Worm (Caenorhabditis elegans) whole organism, L3 larva: ENCODE results near the gene B0222.5.

Experiments used
- R02D3.7 ChIP-seq: fragments of 150-350 bp; optimal IDR thresholded peaks from 2 replicates; lab custom pipeline; 2014; ENCODE audit warnings: missing biosample characterization, missing genetic modification characterization
- ama-1 ChIP-seq: fragments of 150-350 bp; optimal IDR thresholded peaks from 2 replicates; lab custom pipeline; 2018
- ceh-16 ChIP-seq: sonication (generic microtip); optimal IDR thresholded peaks from 2 replicates; lab custom pipeline; 2017; ENCODE audit warnings: missing biosample characterization, missing genetic modification characterization
- ceh-82 ChIP-seq: fragments of 150-350 bp; optimal IDR thresholded peaks from 2 replicates; lab custom pipeline; 2014; ENCODE audit warnings: missing biosample characterization, missing genetic modification characterization
- ceh-9 ChIP-seq: sonication (generic microtip); optimal IDR thresholded peaks from 2 replicates; lab custom pipeline; 2018; ENCODE audit warnings: missing biosample characterization, missing genetic modification characterization
- daf-12 ChIP-seq: fragments of 150-350 bp; optimal IDR thresholded peaks from 2 replicates; lab custom pipeline; 2014; ENCODE audit warnings: missing biosample characterization, missing genetic modification reagents, missing genetic modification characterization
- egl-27 ChIP-seq: sonication (generic microtip); optimal IDR thresholded peaks from 4 replicates; lab custom pipeline; 2017; ENCODE audit warnings: missing biosample characterization, missing genetic modification reagents, missing genetic modification characterization
- egl-5 ChIP-seq: fragments of 150-350 bp; optimal IDR thresholded peaks from 2 replicates; lab custom pipeline; 2017; ENCODE audit warnings: missing biosample characterization, missing genetic modification reagents, missing genetic modification characterization, inconsistent platforms
- elt-1 ChIP-seq: fragments of 150-350 bp; optimal IDR thresholded peaks from 2 replicates; lab custom pipeline; 2014; ENCODE audit warnings: missing biosample characterization, missing genetic modification characterization
- elt-3 ChIP-seq, 3 experiments: fragments of 150-350 bp in 1 of 3; sonication (generic microtip) in 2 of 3; optimal IDR thresholded peaks; 2 replicates in 2 of 3; 4 replicates in 1 of 3; lab custom pipeline; 2014 to 2017; ENCODE audit warnings: missing biosample characterization in 3 of 3, missing genetic modification characterization in 3 of 3
- fkh-10 ChIP-seq: sonication (generic microtip); optimal IDR thresholded peaks from 2 replicates; lab custom pipeline; 2017; ENCODE audit warnings: missing biosample characterization, missing genetic modification reagents, missing genetic modification characterization
- fkh-2 ChIP-seq: fragments of 150-350 bp; optimal IDR thresholded peaks from 2 replicates; lab custom pipeline; 2014; ENCODE audit warnings: missing biosample characterization, missing genetic modification reagents, missing genetic modification characterization
- hmg-11 ChIP-seq: sonication (generic microtip); optimal IDR thresholded peaks from 2 replicates; lab custom pipeline; 2016; ENCODE audit warnings: missing genetic modification characterization, missing compliant biosample characterization
- jun-1 ChIP-seq: fragments of 150-350 bp; optimal IDR thresholded peaks from 2 replicates; lab custom pipeline; 2014; ENCODE audit warnings: missing biosample characterization, missing genetic modification reagents, missing genetic modification characterization
- lin-39 ChIP-seq: fragments of 150-350 bp; optimal IDR thresholded peaks from 2 replicates; lab custom pipeline; 2018; ENCODE audit warnings: missing biosample characterization, missing genetic modification reagents, missing genetic modification characterization
- lsy-12 ChIP-seq: sonication (generic microtip); optimal IDR thresholded peaks from 2 replicates; lab custom pipeline; 2016; ENCODE audit warnings: mild to moderate bottlenecking, missing genetic modification characterization, missing compliant biosample characterization
- mdl-1 ChIP-seq: fragments of 150-350 bp; optimal IDR thresholded peaks from 2 replicates; lab custom pipeline; 2014; ENCODE audit warnings: missing biosample characterization, missing genetic modification characterization
- mml-1 ChIP-seq: fragments of 150-350 bp; sonication (generic microtip); optimal IDR thresholded peaks from 3 replicates; lab custom pipeline; 2014; ENCODE audit warnings: missing biosample characterization, missing genetic modification characterization
- nfya-1 ChIP-seq: sonication (generic microtip); optimal IDR thresholded peaks from 2 replicates; lab custom pipeline; 2017; ENCODE audit warnings: missing genetic modification characterization, mild to moderate bottlenecking, missing compliant biosample characterization, antibody characterized with exemption, moderate library complexity; ENCODE audit not compliant: insufficient read depth
- nhr-11 ChIP-seq: fragments of 150-350 bp; optimal IDR thresholded peaks from 2 replicates; lab custom pipeline; 2014; ENCODE audit warnings: missing biosample characterization, missing genetic modification characterization
- nhr-12 ChIP-seq: fragments of 150-350 bp; optimal IDR thresholded peaks from 2 replicates; lab custom pipeline; 2014; ENCODE audit warnings: missing biosample characterization, missing genetic modification characterization
- nhr-23 ChIP-seq: fragments of 150-350 bp; optimal IDR thresholded peaks from 2 replicates; lab custom pipeline; 2014; ENCODE audit warnings: missing biosample characterization, missing genetic modification reagents, missing genetic modification characterization
- nhr-237 ChIP-seq: fragments of 150-350 bp; optimal IDR thresholded peaks from 2 replicates; lab custom pipeline; 2014; ENCODE audit warnings: missing biosample characterization, missing genetic modification characterization
- nhr-25 ChIP-seq: sonication (generic microtip); optimal IDR thresholded peaks from 2 replicates; lab custom pipeline; 2017; ENCODE audit warnings: missing biosample characterization, missing genetic modification characterization
- nhr-28 ChIP-seq: fragments of 150-350 bp; optimal IDR thresholded peaks from 2 replicates; lab custom pipeline; 2014; ENCODE audit warnings: missing biosample characterization, missing genetic modification characterization
- nhr-43 ChIP-seq: sonication (generic microtip); optimal IDR thresholded peaks from 2 replicates; lab custom pipeline; 2016; ENCODE audit warnings: mild to moderate bottlenecking, missing genetic modification characterization, missing compliant biosample characterization; ENCODE audit not compliant: poor library complexity, severe bottlenecking
- nhr-76 ChIP-seq: fragments of 150-350 bp; sonication (generic microtip); optimal IDR thresholded peaks from 5 replicates; lab custom pipeline; 2014; ENCODE audit warnings: missing biosample characterization, missing genetic modification characterization
- nhr-77 ChIP-seq: fragments of 150-350 bp; optimal IDR thresholded peaks from 2 replicates; lab custom pipeline; 2014; ENCODE audit warnings: missing biosample characterization, missing genetic modification characterization
- pha-4 ChIP-seq: fragments of 150-350 bp; optimal IDR thresholded peaks from 2 replicates; lab custom pipeline; 2014; ENCODE audit warnings: missing biosample characterization, missing genetic modification reagents, missing genetic modification characterization
- pqm-1 ChIP-seq: fragments of 150-350 bp; optimal IDR thresholded peaks from 2 replicates; lab custom pipeline; 2017; ENCODE audit warnings: missing biosample characterization, missing genetic modification characterization, inconsistent platforms
- sea-2 ChIP-seq: fragments of 150-350 bp; sonication (generic microtip); optimal IDR thresholded peaks from 4 replicates; lab custom pipeline; 2014; ENCODE audit warnings: missing biosample characterization, missing genetic modification reagents, missing genetic modification characterization
- skn-1 ChIP-seq: fragments of 150-350 bp; optimal IDR thresholded peaks from 2 replicates; lab custom pipeline; 2014; ENCODE audit warnings: missing biosample characterization, missing genetic modification characterization
- snpc-4 ChIP-seq: fragments of 150-350 bp; optimal IDR thresholded peaks from 2 replicates; lab custom pipeline; 2014; ENCODE audit warnings: missing biosample characterization, missing genetic modification characterization
- tbx-2 ChIP-seq: sonication (generic microtip); optimal IDR thresholded peaks from 2 replicates; lab custom pipeline; 2016; ENCODE audit warnings: mild to moderate bottlenecking, missing genetic modification characterization, missing compliant biosample characterization
- unc-39 ChIP-seq: sonication (generic microtip); optimal IDR thresholded peaks from 4 replicates; lab custom pipeline; 2017; ENCODE audit warnings: missing biosample characterization, missing genetic modification characterization
- unc-62 ChIP-seq: fragments of 150-350 bp; sonication (generic microtip); optimal IDR thresholded peaks from 4 replicates; lab custom pipeline; 2014; ENCODE audit warnings: missing biosample characterization, missing genetic modification reagents, missing genetic modification characterization
- zag-1 ChIP-seq: fragments of 150-350 bp; optimal IDR thresholded peaks from 2 replicates; lab custom pipeline; 2014; ENCODE audit warnings: missing biosample characterization, missing genetic modification characterization
- ztf-11 ChIP-seq: fragments of 150-350 bp; optimal IDR thresholded peaks from 2 replicates; lab custom pipeline; 2014; ENCODE audit warnings: missing biosample characterization, missing genetic modification characterization
- ztf-4 ChIP-seq: fragments of 150-350 bp; optimal IDR thresholded peaks from 2 replicates; lab custom pipeline; 2014; ENCODE audit warnings: missing biosample characterization, missing genetic modification characterization

B0222.5 gene

DNA sequence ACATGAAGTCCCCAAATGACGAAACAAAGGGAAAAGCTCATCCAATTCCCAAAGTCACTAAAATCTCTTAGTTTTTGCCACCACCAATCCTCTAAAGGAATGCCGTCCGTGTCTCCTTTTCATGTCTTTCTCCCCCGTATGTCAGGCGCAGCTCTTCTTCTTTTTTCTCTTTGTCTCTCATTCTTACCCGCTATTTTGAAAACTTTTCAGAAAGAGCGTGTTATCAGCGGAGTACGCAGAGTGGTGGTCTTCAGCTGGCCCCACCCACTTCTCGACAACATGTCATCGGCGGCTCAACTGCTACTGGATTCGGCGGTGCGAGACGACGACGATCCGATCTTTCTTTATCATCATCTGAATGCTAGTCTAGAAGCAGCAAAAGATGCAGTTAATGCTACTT, 36.7 kb upstream of the B0222.5 start, which contains the start of gene sphr-1:
Gene sphr-1 (plus strand): TSS at position 205 of the 400 bp plus-strand sequence.
- TF ChIP-seq hmg-11 (tag; lab: Kevin White, UChicago) (peak; percentile 43), nfya-1 (peak; percentile 32), fkh-10 (GFP tag; lab: Kevin White, UChicago) (no peak)

- TF ChIP-seq nhr-23 (tag; lab: Kevin White, UChicago) (no peak), ceh-16 (tag; lab: Kevin White, UChicago) (no peak), daf-12 (no peak), jun-1 (no peak), nhr-28 (tag; lab: Kevin White, UChicago) (no peak), ama-1 (lab: Kevin White, UChicago) (no peak), unc-39 (tag; lab: Kevin White, UChicago) (no peak), nhr-43 (tag; lab: Kevin White, UChicago) (no peak), skn-1 (tag; lab: Kevin White, UChicago) (no peak), pqm-1 (no peak), egl-27 (tag; lab: Kevin White, UChicago) (no peak), ceh-9 (tag; lab: Kevin White, UChicago) (no peak), snpc-4 (tag; lab: Kevin White, UChicago) (no peak), elt-1 (tag; lab: Kevin White, UChicago) (no peak), ztf-4 (tag; lab: Kevin White, UChicago) (no peak), fkh-10 (GFP tag; lab: Kevin White, UChicago) (no peak), nhr-25 (tag; lab: Kevin White, UChicago) (no peak), egl-5 (no peak), lin-39 (tag; lab: Kevin White, UChicago) (no peak)
Observed at ce11 chrV:9186028-9186427, 31.4 kb upstream of the B0222.5 start.

DNA sequence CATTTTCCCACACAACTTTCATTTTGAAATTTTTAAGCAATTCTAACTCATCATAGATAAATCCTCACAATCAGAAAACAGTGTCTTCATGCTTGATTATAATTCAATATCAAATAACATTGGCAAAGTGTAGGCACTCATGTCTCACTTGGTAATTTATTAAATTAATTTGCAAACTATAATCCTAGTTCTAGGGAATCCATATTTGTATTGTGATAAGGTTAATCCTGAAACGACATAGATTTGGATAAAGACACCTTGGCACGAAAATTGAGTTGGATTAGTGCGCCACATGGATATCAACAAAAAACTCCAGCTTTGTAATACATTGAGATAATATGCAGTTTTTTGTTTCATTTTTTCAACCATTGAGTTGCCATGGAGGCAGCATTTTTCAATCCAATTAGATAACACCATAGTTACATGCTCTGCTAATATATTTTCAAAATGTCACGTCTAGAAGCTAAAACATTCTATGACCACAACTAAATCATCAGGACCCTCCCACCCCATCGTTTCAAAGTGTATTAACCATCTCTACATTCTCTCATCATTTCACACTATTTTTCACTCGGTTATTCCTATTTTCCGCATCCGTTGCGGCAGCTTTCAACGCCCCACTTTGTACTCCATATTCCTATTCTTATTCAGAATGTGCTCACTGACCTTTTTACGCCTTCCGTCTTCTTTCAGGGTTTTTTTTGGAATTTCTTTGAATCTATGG, 29.2 kb upstream of the B0222.5 start:
- TF ChIP-seq nhr-11, result no peak
- no peak for TF ChIP-seq fkh-10 (GFP tag; lab: Kevin White, UChicago)
- no peak for TF ChIP-seq lin-39 (tag; lab: Kevin White, UChicago)
- TF ChIP-seq ceh-82 (tag; lab: Kevin White, UChicago), result no peak
- no peak for TF ChIP-seq ceh-16 (tag; lab: Kevin White, UChicago)
- TF ChIP-seq nfya-1, result no peak
- TF ChIP-seq nhr-77 (tag; lab: Kevin White, UChicago), result no peak
- no peak for TF ChIP-seq daf-12

ce11 chrV:9181669-9182250, 27.1 kb upstream of the B0222.5 start, which contains the start of gene ptr-1:
Gene ptr-1, minus strand, starts transcription at chrV:9181719.
- no peak for TF ChIP-seq nhr-43 (tag; lab: Kevin White, UChicago)

DNA sequence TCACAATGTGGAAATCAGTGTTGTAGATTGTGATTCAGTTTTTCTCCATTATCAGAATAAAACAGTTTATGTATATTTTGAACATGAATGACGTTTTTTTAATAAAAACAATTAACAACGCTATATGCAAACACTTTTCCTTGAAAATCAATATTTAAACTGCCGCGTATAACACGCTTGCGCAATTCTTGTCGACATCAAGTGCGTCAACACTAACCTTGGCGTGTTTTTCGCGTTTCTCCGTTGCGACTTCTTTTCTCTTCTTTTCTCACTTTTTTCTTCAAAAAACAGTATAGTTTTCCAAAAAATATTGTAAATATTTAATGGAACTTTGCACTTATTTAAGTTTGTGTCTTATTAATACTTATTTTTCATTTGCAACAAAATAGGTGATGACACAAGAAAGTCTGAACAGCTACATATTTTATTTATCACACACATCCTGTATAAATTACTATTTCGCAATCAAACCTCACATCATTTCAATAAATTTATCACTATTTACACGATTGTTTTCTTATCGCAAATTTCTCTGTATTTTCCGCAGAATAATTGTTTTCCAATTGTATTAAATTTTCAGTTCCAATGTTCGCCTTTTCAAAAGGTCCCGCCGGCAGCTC, 20.7 kb upstream of the B0222.5 start, which contains the start of gene spas-1:
Gene spas-1 (plus strand): TSS at position 572 of the 620 bp plus-strand sequence.
- TF ChIP-seq unc-39 (tag; lab: Kevin White, UChicago) (no peak), R02D3.7 (peak; percentile 75), nhr-11 (no peak), tbx-2 (tag; lab: Kevin White, UChicago) (peak; percentile 76), lsy-12 (peak; percentile 73), fkh-2 (tag; lab: Kevin White, UChicago) (no peak), snpc-4 (tag; lab: Kevin White, UChicago) (peak; percentile 88), nhr-23 (tag; lab: Kevin White, UChicago) (peak; percentile 89), nhr-76 (tag; lab: Kevin White, UChicago) (no peak), ztf-4 (tag; lab: Kevin White, UChicago) (no peak), daf-12 (no peak), elt-3 (tag; optimal IDR thresholded peaks at IDR 0.05; lab: Kevin White, UChicago) (no peak), nhr-77 (tag; lab: Kevin White, UChicago) (no peak), nhr-237 (tag; lab: Kevin White, UChicago) (no peak), ceh-9 (tag; lab: Kevin White, UChicago) (no peak), nhr-12 (tag; lab: Kevin White, UChicago) (no peak), ceh-82 (tag; lab: Kevin White, UChicago) (peak; percentile 19), ztf-11 (tag; lab: Kevin White, UChicago) (no peak), jun-1 (peak; percentile 71), ama-1 (lab: Kevin White, UChicago) (peak; percentile 41), mdl-1 (tag; lab: Kevin White, UChicago) (no peak), unc-62 (GFP tag; lab: Kevin White, UChicago) (peak; percentile 60), fkh-10 (GFP tag; lab: Kevin White, UChicago) (no peak), nfya-1 (peak; percentile 85), elt-1 (tag; lab: Kevin White, UChicago) (peak; percentile 37), zag-1 (tag; lab: Kevin White, UChicago) (no peak), sea-2 (GFP tag; lab: Kevin White, UChicago) (no peak), nhr-28 (tag; lab: Kevin White, UChicago) (no peak), nhr-25 (tag; lab: Kevin White, UChicago) (peak; percentile 84), pha-4 (tag; lab: Kevin White, UChicago) (peak; percentile 95), mml-1 (tag; lab: Kevin White, UChicago) (no peak), lin-39 (tag; lab: Kevin White, UChicago) (peak; percentile 7)
